Fruit fly (Drosophila melanogaster): ENCODE data around the gene CG16762.

- TF ChIP-seq CG8478 (optimal IDR thresholded peaks at IDR 0.05) (no peak), CTCF (optimal IDR thresholded peaks at IDR 0.05) (no peak)
Measured at dm6 chr3L:2481470-2481869, 6.1 kb upstream of the CG16762 start.
